Fruit fly (Drosophila melanogaster) whole organism, embryonic: ENCODE measurements around the gene lva.

Source experiments
- ATbp ChIP-seq: fragments of 200-800 bp; sonication (Bioruptor generic); optimal IDR thresholded peaks from 2 replicates; lab custom pipeline; 2017; ENCODE audit warnings: missing biosample characterization, mild to moderate bottlenecking, missing genetic modification characterization, missing genetic modification reagents
- Atf3 ChIP-seq: fragments of 200-800 bp; sonication (Bioruptor generic); optimal IDR thresholded peaks from 3 replicates; lab custom pipeline; 2016; ENCODE audit warnings: missing biosample characterization, missing genetic modification characterization
- B-H2 ChIP-seq: fragments of 200-800 bp; sonication (Bioruptor generic); optimal IDR thresholded peaks from 2 replicates; lab custom pipeline; 2018; ENCODE audit warnings: missing biosample characterization, mild to moderate bottlenecking, missing genetic modification characterization
- CG10274 ChIP-seq: fragments of 200-800 bp; sonication (Bioruptor generic); optimal IDR thresholded peaks from 3 replicates; lab custom pipeline; 2017; ENCODE audit warnings: missing biosample characterization, mild to moderate bottlenecking, missing genetic modification characterization
- CG10431 ChIP-seq: fragments of 200-800 bp; sonication (Bioruptor generic); optimal IDR thresholded peaks from 3 replicates; lab custom pipeline; 2018; ENCODE audit warnings: missing biosample characterization, mild to moderate bottlenecking, missing genetic modification characterization
- CG10565 ChIP-seq: fragments of 200-800 bp; sonication (Bioruptor generic); optimal IDR thresholded peaks from 3 replicates; lab custom pipeline; 2016; ENCODE audit warnings: missing biosample characterization, mild to moderate bottlenecking, missing genetic modification characterization
- CG11504 ChIP-seq: fragments of 200-800 bp; sonication (Bioruptor generic); optimal IDR thresholded peaks from 3 replicates; lab custom pipeline; 2019; ENCODE audit warnings: missing biosample characterization, mild to moderate bottlenecking, missing genetic modification characterization, moderate library complexity
- CG12659 ChIP-seq: fragments of 200-800 bp; sonication (Bioruptor generic); optimal IDR thresholded peaks from 3 replicates; lab custom pipeline; 2017; ENCODE audit warnings: mild to moderate bottlenecking, missing biosample characterization, missing genetic modification reagents, missing genetic modification characterization
- CG12744 ChIP-seq: fragments of 200-800 bp; sonication (Bioruptor generic); optimal IDR thresholded peaks from 2 replicates; lab custom pipeline; 2016; ENCODE audit warnings: missing biosample characterization, missing genetic modification characterization
- CG13287 ChIP-seq: fragments of 200-800 bp; sonication (Bioruptor generic); IDR thresholded peaks from 2 replicates; pipeline ENCODE4 v1.3.6; 2022; ENCODE audit warnings: missing biosample characterization, missing genetic modification characterization; ENCODE audit not compliant: partially characterized antibody
- CG17186 ChIP-seq: fragments of 200-800 bp; sonication (Bioruptor generic); optimal IDR thresholded peaks from 3 replicates; lab custom pipeline; 2017; ENCODE audit warnings: missing biosample characterization, missing genetic modification reagents, missing genetic modification characterization
- CG17328 ChIP-seq: fragments of 200-800 bp; sonication (Bioruptor generic); IDR thresholded peaks from 2 replicates; pipeline ENCODE4 v1.3.6; 2022; ENCODE audit warnings: missing biosample characterization, missing genetic modification characterization
- CG30403 ChIP-seq: fragments of 200-800 bp; sonication (Bioruptor generic); optimal IDR thresholded peaks from 3 replicates; lab custom pipeline; 2016; ENCODE audit warnings: missing biosample characterization, missing genetic modification characterization
- CG31441 ChIP-seq: fragments of 200-800 bp; sonication (Bioruptor generic); IDR thresholded peaks from 2 replicates; pipeline ENCODE4 v1.3.6; 2022; ENCODE audit warnings: missing biosample characterization, missing genetic modification characterization
- CG34376 ChIP-seq: fragments of 200-800 bp; sonication (Bioruptor generic); optimal IDR thresholded peaks from 2 replicates; lab custom pipeline; 2018; ENCODE audit warnings: missing biosample characterization, mild to moderate bottlenecking, missing genetic modification characterization
- CG3995 ChIP-seq: fragments of 200-800 bp; sonication (Bioruptor generic); optimal IDR thresholded peaks from 3 replicates; lab custom pipeline; 2016; ENCODE audit warnings: missing biosample characterization, missing genetic modification characterization
- CG7372 ChIP-seq: fragments of 200-800 bp; sonication (Bioruptor generic); IDR thresholded peaks from 2 replicates; pipeline ENCODE4 v1.3.6; 2022; ENCODE audit warnings: missing biosample characterization, missing genetic modification characterization
- CG8478 ChIP-seq: fragments of >200 bp; optimal IDR thresholded peaks from 2 replicates; lab custom pipeline; 2018
- CG9215 ChIP-seq: fragments of 200-800 bp; sonication (Bioruptor generic); IDR thresholded peaks from 2 replicates; pipeline ENCODE4 v1.3.6; 2022; ENCODE audit warnings: missing biosample characterization, missing genetic modification characterization
- CG9609 ChIP-seq: fragments of 200-800 bp; sonication (Bioruptor generic); optimal IDR thresholded peaks from 3 replicates; lab custom pipeline; 2016; ENCODE audit warnings: missing biosample characterization, missing genetic modification characterization
- CG9797 ChIP-seq: fragments of 200-800 bp; sonication (Bioruptor generic); optimal IDR thresholded peaks from 3 replicates; lab custom pipeline; 2018; ENCODE audit warnings: missing biosample characterization, mild to moderate bottlenecking, missing genetic modification characterization
- Deaf1 ChIP-seq: fragments of 200-800 bp; optimal IDR thresholded peaks from 3 replicates; lab custom pipeline; 2019; ENCODE audit warnings: missing biosample characterization, mild to moderate bottlenecking, missing genetic modification characterization, moderate library complexity
- E2f1 ChIP-seq: fragments of 200-800 bp; sonication (Bioruptor generic); IDR thresholded peaks from 2 replicates; pipeline ENCODE4 v1.3.6; 2022; ENCODE audit warnings: missing biosample characterization, missing genetic modification characterization
- Hr39 ChIP-seq: fragments of >200 bp; optimal IDR thresholded peaks from 2 replicates; lab custom pipeline; 2017
- Lim3 ChIP-seq: fragments of 200-800 bp; sonication (Bioruptor generic); IDR thresholded peaks from 2 replicates; pipeline ENCODE4 v1.3.6; 2022; ENCODE audit warnings: missing biosample characterization, missing genetic modification characterization
- Trl ChIP-seq, 3 experiments: fragments of >200 bp in 2 of 3; fragments of 200-800 bp in 1 of 3; sonication (Bioruptor generic) in 1 of 3; optimal IDR thresholded peaks; 2 replicates in 1 of 3; 3 replicates in 2 of 3; lab custom pipeline; 2016 to 2017; ENCODE audit warnings: missing biosample characterization in 1 of 3, missing genetic modification characterization in 1 of 3
- Vsx1 ChIP-seq: fragments of 200-800 bp; sonication (Bioruptor generic); optimal IDR thresholded peaks from 2 replicates; lab custom pipeline; 2017; ENCODE audit warnings: missing biosample characterization, mild to moderate bottlenecking, missing genetic modification characterization, missing genetic modification reagents
- abd-A ChIP-seq: fragments of 200-800 bp; sonication (Bioruptor generic); optimal IDR thresholded peaks from 3 replicates; lab custom pipeline; 2019; ENCODE audit warnings: missing biosample characterization, mild to moderate bottlenecking, missing genetic modification characterization, moderate library complexity
- chm ChIP-seq: fragments of 200-800 bp; sonication (Bioruptor generic); IDR thresholded peaks from 2 replicates; pipeline ENCODE4 v1.3.6; 2022; ENCODE audit warnings: missing biosample characterization, missing genetic modification characterization
- cwo ChIP-seq: fragments of 200-800 bp; sonication (Bioruptor generic); optimal IDR thresholded peaks from 3 replicates; lab custom pipeline; 2017; ENCODE audit warnings: missing biosample characterization, missing genetic modification characterization, mild to moderate bottlenecking, moderate library complexity, missing genetic modification reagents
- disco-r ChIP-seq: fragments of 200-800 bp; sonication (Bioruptor generic); optimal IDR thresholded peaks from 2 replicates; lab custom pipeline; 2016; ENCODE audit warnings: missing biosample characterization, missing genetic modification characterization
- ems ChIP-seq: fragments of 200-800 bp; sonication (Bioruptor generic); optimal IDR thresholded peaks from 3 replicates; lab custom pipeline; 2016; ENCODE audit warnings: missing biosample characterization, missing genetic modification characterization
- eve ChIP-seq, 2 experiments: fragments of >200 bp; optimal IDR thresholded peaks; 2 replicates each; lab custom pipeline; 2017; ENCODE audit warnings: missing biosample characterization in 2 of 2, missing genetic modification characterization in 2 of 2
- eyg ChIP-seq: fragments of 200-800 bp; sonication (Bioruptor generic); optimal IDR thresholded peaks from 3 replicates; lab custom pipeline; 2016; ENCODE audit warnings: missing biosample characterization, missing genetic modification characterization
- fd64A ChIP-seq: fragments of 200-800 bp; sonication (Bioruptor generic); optimal IDR thresholded peaks from 3 replicates; lab custom pipeline; 2018; ENCODE audit warnings: missing biosample characterization, mild to moderate bottlenecking, missing genetic modification characterization
- ftz-f1 ChIP-seq: fragments of 200-800 bp; sonication (Bioruptor generic); optimal IDR thresholded peaks from 2 replicates; lab custom pipeline; 2016; ENCODE audit warnings: missing biosample characterization, missing genetic modification characterization
- ind ChIP-seq: fragments of 200-800 bp; sonication (Bioruptor generic); optimal IDR thresholded peaks from 3 replicates; lab custom pipeline; 2016; ENCODE audit warnings: missing biosample characterization, missing genetic modification characterization
- jigr1 ChIP-seq: fragments of 200-800 bp; sonication (Bioruptor generic); IDR thresholded peaks from 3 replicates; pipeline ENCODE4 v1.3.6; 2022; ENCODE audit warnings: missing biosample characterization, missing genetic modification characterization
- knrl ChIP-seq: fragments of 200-800 bp; sonication (Bioruptor generic); IDR thresholded peaks from 3 replicates; pipeline ENCODE4 v1.3.6; 2022; ENCODE audit warnings: missing biosample characterization, missing genetic modification characterization; ENCODE audit not compliant: partially characterized antibody
- lbe ChIP-seq: fragments of 200-800 bp; sonication (Bioruptor generic); optimal IDR thresholded peaks from 2 replicates; lab custom pipeline; 2016; ENCODE audit warnings: missing biosample characterization, mild to moderate bottlenecking, missing genetic modification characterization
- lola ChIP-seq, 3 experiments: fragments of >200 bp in 2 of 3; fragments of 200-800 bp in 1 of 3; sonication (Bioruptor generic) in 1 of 3; optimal IDR thresholded peaks; 2 replicates each; lab custom pipeline; 2017 to 2019; ENCODE audit warnings: missing biosample characterization in 3 of 3, missing genetic modification characterization in 3 of 3, mild to moderate bottlenecking in 1 of 3, moderate library complexity in 1 of 3
- schlank ChIP-seq: fragments of 200-800 bp; sonication (Bioruptor generic); optimal IDR thresholded peaks from 2 replicates; lab custom pipeline; 2018; ENCODE audit warnings: missing biosample characterization, mild to moderate bottlenecking, missing genetic modification characterization
- sens ChIP-seq: fragments of 200-800 bp; sonication (Bioruptor generic); peaks from one replicate; lab custom pipeline; 2016; ENCODE audit warnings: missing biosample characterization, missing genetic modification characterization
- sug ChIP-seq: fragments of 200-800 bp; optimal IDR thresholded peaks from 2 replicates; lab custom pipeline; 2019; ENCODE audit warnings: missing biosample characterization, mild to moderate bottlenecking, missing genetic modification characterization, moderate library complexity
- tll ChIP-seq, 2 experiments: fragments of 200-800 bp in 1 of 2; fragments of >200 bp in 1 of 2; sonication (Bioruptor generic) in 1 of 2; optimal IDR thresholded peaks; 2 replicates each; lab custom pipeline; 2017 to 2019; ENCODE audit warnings: missing biosample characterization in 2 of 2, missing genetic modification characterization in 2 of 2, mild to moderate bottlenecking in 1 of 2, moderate library complexity in 1 of 2
- ttk ChIP-seq: fragments of 200-800 bp; sonication (Bioruptor generic); IDR thresholded peaks from 2 replicates; pipeline ENCODE4 v2.1.2; 2022; ENCODE audit warnings: missing biosample characterization, missing genetic modification characterization
- twi ChIP-seq: fragments of 200-800 bp; optimal IDR thresholded peaks from 2 replicates; lab custom pipeline; 2019; ENCODE audit warnings: missing biosample characterization, mild to moderate bottlenecking, missing genetic modification characterization, moderate library complexity
- vnd ChIP-seq: fragments of 200-800 bp; sonication (Bioruptor generic); IDR thresholded peaks from 3 replicates; pipeline ENCODE4 v1.3.6; 2022; ENCODE audit warnings: missing biosample characterization, missing genetic modification characterization; ENCODE audit not compliant: partially characterized antibody
- vvl ChIP-seq: fragments of 200-800 bp; sonication (Bioruptor generic); IDR thresholded peaks from 2 replicates; pipeline ENCODE4 v1.3.6; 2022; ENCODE audit warnings: missing biosample characterization, missing genetic modification characterization
- wek ChIP-seq: fragments of 200-800 bp; sonication (Bioruptor generic); optimal IDR thresholded peaks from 3 replicates; lab custom pipeline; 2018; ENCODE audit warnings: missing biosample characterization, mild to moderate bottlenecking, missing genetic modification characterization, moderate library complexity
- zen ChIP-seq: fragments of 200-800 bp; sonication (Bioruptor generic); optimal IDR thresholded peaks from 3 replicates; lab custom pipeline; 2018; ENCODE audit warnings: missing biosample characterization, mild to moderate bottlenecking, missing genetic modification characterization, moderate library complexity
- zfh1 ChIP-seq: fragments of 200-800 bp; sonication (Bioruptor generic); IDR thresholded peaks from 3 replicates; pipeline ENCODE4 v1.3.6; 2022; ENCODE audit warnings: missing biosample characterization, missing genetic modification characterization

lva gene

dm6 chrX:3950199-3950645 lies 14.9 kb downstream of the lva start (continued):
- TF ChIP-seq ATbp (GFP tag; lab: Kevin White, UChicago) (no peak), vvl (GFP tag; lab: Robert Waterston, UW) (no peak), CG13287 (GFP tag; lab: Robert Waterston, UW) (no peak), Lim3 (GFP tag; lab: Robert Waterston, UW) (no peak), CG10431 (GFP tag; lab: Kevin White, UChicago) (no peak), CG17186 (no peak), tll (GFP tag; optimal IDR thresholded peaks at IDR 0.05; lab: Kevin White, UChicago) (no peak), Deaf1 (tag; lab: Kevin White, UChicago) (no peak), Atf3 (no peak), CG9609 (GFP tag; lab: Kevin White, UChicago) (no peak), ttk (GFP tag; lab: Robert Waterston, UW) (no peak), schlank (tag; lab: Kevin White, UChicago) (no peak), Hr39 (lab: Kevin White, UChicago) (no peak), ind (GFP tag; lab: Kevin White, UChicago) (no peak), CG17328 (no peak), cwo (GFP tag; lab: Kevin White, UChicago) (peak; percentile 1), CG11504 (tag; lab: Kevin White, UChicago) (no peak), zfh1 (GFP tag; lab: Robert Waterston, UW) (no peak), fd64A (no peak), sug (tag; lab: Kevin White, UChicago) (peak; percentile 22), CG30403 (GFP tag; lab: Kevin White, UChicago) (peak; percentile 41), lbe (no peak), ftz-f1 (GFP tag; lab: Kevin White, UChicago) (no peak), CG7372 (GFP tag; lab: Robert Waterston, UW) (no peak), CG10565 (GFP tag; lab: Kevin White, UChicago) (no peak), E2f1 (no peak), eve (GFP tag; optimal IDR thresholded peaks at IDR 0.05; lab: Kevin White, UChicago) (no peak), B-H2 (GFP tag; lab: Kevin White, UChicago) (no peak), vnd (GFP tag; lab: Robert Waterston, UW) (no peak), Vsx1 (GFP tag; lab: Kevin White, UChicago) (no peak), zen (no peak), CG31441 (GFP tag; lab: Robert Waterston, UW) (no peak), CG10274 (GFP tag; lab: Kevin White, UChicago) (no peak), chm (GFP tag; lab: Robert Waterston, UW) (no peak), CG12659 (GFP tag; lab: Kevin White, UChicago) (peak; percentile 20), eyg (GFP tag; lab: Kevin White, UChicago) (no peak), jigr1 (GFP tag; lab: Robert Waterston, UW) (no peak), ems (GFP tag; lab: Kevin White, UChicago) (no peak), CG34376 (no peak), lola (GFP tag; optimal IDR thresholded peaks at IDR 0.05; lab: Kevin White, UChicago) (no peak), CG9215 (GFP tag; lab: Robert Waterston, UW) (no peak; the same call in none of the 2 replicates), CG8478 (lab: Kevin White, UChicago) (no peak), twi (tag; lab: Kevin White, UChicago) (no peak), wek (no peak), CG12744 (no peak), CG9797 (GFP tag; lab: Kevin White, UChicago) (no peak), sens (GFP tag; lab: Kevin White, UChicago) (peak; percentile 82), Trl (optimal IDR thresholded peaks at IDR 0.05; lab: Kevin White, UChicago) (no peak), Trl (GFP tag; optimal IDR thresholded peaks at IDR 0.05; lab: Kevin White, UChicago) (peak; percentile 17), CG3995 (GFP tag; lab: Kevin White, UChicago) (peak; percentile 27), abd-A (tag; lab: Kevin White, UChicago) (no peak), disco-r (no peak), knrl (GFP tag; lab: Robert Waterston, UW) (no peak)
